Worm (Caenorhabditis elegans) whole organism, L3 larva: ENCODE measurements around the gene glb-25.
A peak's percentile ranks its signal among the peaks of the same experiment; 100 is the strongest.

Source experiments
- aly-2 ChIP-seq: fragments of 150-350 bp; optimal IDR thresholded peaks from 2 replicates; lab custom pipeline; 2014; ENCODE audit warnings: missing biosample characterization, missing genetic modification characterization
- ceh-16 ChIP-seq: sonication (generic microtip); optimal IDR thresholded peaks from 2 replicates; lab custom pipeline; 2017; ENCODE audit warnings: missing biosample characterization, missing genetic modification characterization
- ceh-28 ChIP-seq: fragments of 150-350 bp; optimal IDR thresholded peaks from 2 replicates; lab custom pipeline; 2014; ENCODE audit warnings: missing biosample characterization, missing genetic modification reagents, missing genetic modification characterization
- ceh-82 ChIP-seq: fragments of 150-350 bp; optimal IDR thresholded peaks from 2 replicates; lab custom pipeline; 2014; ENCODE audit warnings: missing biosample characterization, missing genetic modification characterization
- ceh-9 ChIP-seq: sonication (generic microtip); optimal IDR thresholded peaks from 2 replicates; lab custom pipeline; 2018; ENCODE audit warnings: missing biosample characterization, missing genetic modification characterization
- daf-12 ChIP-seq: fragments of 150-350 bp; optimal IDR thresholded peaks from 2 replicates; lab custom pipeline; 2014; ENCODE audit warnings: missing biosample characterization, missing genetic modification reagents, missing genetic modification characterization
- elt-1 ChIP-seq: fragments of 150-350 bp; optimal IDR thresholded peaks from 2 replicates; lab custom pipeline; 2014; ENCODE audit warnings: missing biosample characterization, missing genetic modification characterization
- elt-2 ChIP-seq: sonication (generic microtip); optimal IDR thresholded peaks from 2 replicates; lab custom pipeline; 2016; ENCODE audit warnings: missing genetic modification reagents, mild to moderate bottlenecking, missing genetic modification characterization, missing compliant biosample characterization
- elt-3 ChIP-seq, 3 experiments: fragments of 150-350 bp in 1 of 3; sonication (generic microtip) in 2 of 3; optimal IDR thresholded peaks; 2 replicates in 2 of 3; 4 replicates in 1 of 3; lab custom pipeline; 2014 to 2017; ENCODE audit warnings: missing biosample characterization in 3 of 3, missing genetic modification characterization in 3 of 3
- eor-1 ChIP-seq, 2 experiments: fragments of 150-350 bp; optimal IDR thresholded peaks; 2 replicates each; lab custom pipeline; 2014 to 2018; ENCODE audit warnings: missing biosample characterization in 2 of 2, missing genetic modification characterization in 2 of 2
- fkh-2 ChIP-seq: fragments of 150-350 bp; optimal IDR thresholded peaks from 2 replicates; lab custom pipeline; 2014; ENCODE audit warnings: missing biosample characterization, missing genetic modification reagents, missing genetic modification characterization
- jun-1 ChIP-seq: fragments of 150-350 bp; optimal IDR thresholded peaks from 2 replicates; lab custom pipeline; 2014; ENCODE audit warnings: missing biosample characterization, missing genetic modification reagents, missing genetic modification characterization
- mdl-1 ChIP-seq: fragments of 150-350 bp; optimal IDR thresholded peaks from 2 replicates; lab custom pipeline; 2014; ENCODE audit warnings: missing biosample characterization, missing genetic modification characterization
- mml-1 ChIP-seq: fragments of 150-350 bp; sonication (generic microtip); optimal IDR thresholded peaks from 3 replicates; lab custom pipeline; 2014; ENCODE audit warnings: missing biosample characterization, missing genetic modification characterization
- nhr-11 ChIP-seq: fragments of 150-350 bp; optimal IDR thresholded peaks from 2 replicates; lab custom pipeline; 2014; ENCODE audit warnings: missing biosample characterization, missing genetic modification characterization
- nhr-237 ChIP-seq: fragments of 150-350 bp; optimal IDR thresholded peaks from 2 replicates; lab custom pipeline; 2014; ENCODE audit warnings: missing biosample characterization, missing genetic modification characterization
- nhr-25 ChIP-seq: sonication (generic microtip); optimal IDR thresholded peaks from 2 replicates; lab custom pipeline; 2017; ENCODE audit warnings: missing biosample characterization, missing genetic modification characterization
- nhr-28 ChIP-seq: fragments of 150-350 bp; optimal IDR thresholded peaks from 2 replicates; lab custom pipeline; 2014; ENCODE audit warnings: missing biosample characterization, missing genetic modification characterization
- nhr-43 ChIP-seq: sonication (generic microtip); optimal IDR thresholded peaks from 2 replicates; lab custom pipeline; 2016; ENCODE audit warnings: mild to moderate bottlenecking, missing genetic modification characterization, missing compliant biosample characterization; ENCODE audit not compliant: poor library complexity, severe bottlenecking
- pha-4 ChIP-seq: fragments of 150-350 bp; optimal IDR thresholded peaks from 2 replicates; lab custom pipeline; 2014; ENCODE audit warnings: missing biosample characterization, missing genetic modification reagents, missing genetic modification characterization
- pqm-1 ChIP-seq: fragments of 150-350 bp; optimal IDR thresholded peaks from 2 replicates; lab custom pipeline; 2017; ENCODE audit warnings: missing biosample characterization, missing genetic modification characterization, inconsistent platforms
- sea-2 ChIP-seq: fragments of 150-350 bp; sonication (generic microtip); optimal IDR thresholded peaks from 4 replicates; lab custom pipeline; 2014; ENCODE audit warnings: missing biosample characterization, missing genetic modification reagents, missing genetic modification characterization
- ztf-11 ChIP-seq: fragments of 150-350 bp; optimal IDR thresholded peaks from 2 replicates; lab custom pipeline; 2014; ENCODE audit warnings: missing biosample characterization, missing genetic modification characterization

Gene glb-25

DNA sequence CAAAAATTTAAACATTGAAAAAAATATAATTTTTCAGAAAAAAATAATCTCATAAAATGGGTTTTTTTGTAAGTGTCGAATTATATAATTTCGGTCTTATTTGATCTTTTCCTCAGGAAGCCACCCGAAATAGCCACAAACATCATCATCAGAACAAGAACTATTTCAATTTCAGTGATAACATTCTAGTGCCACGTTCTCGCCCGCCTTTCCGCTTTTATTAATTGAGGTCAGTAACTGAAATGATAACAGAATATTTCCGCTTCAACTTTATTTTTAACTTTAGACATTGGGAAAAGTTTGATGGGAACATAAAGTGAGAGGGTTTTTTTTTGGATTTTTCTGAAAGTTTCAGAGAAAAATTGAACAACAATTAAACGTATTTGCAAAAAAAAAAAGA, 51.2 kb downstream of the glb-25 start:
- TF ChIP-seq pqm-1 (tag; lab: Kevin White, UChicago) (peak; percentile 28), aly-2 (tag; lab: Kevin White, UChicago) (no peak), elt-2 (tag; lab: Kevin White, UChicago) (peak; percentile 69)

ce11 chrV:1991381-1991780, 53.3 kb downstream of the glb-25 start:
- no peak for TF ChIP-seq nhr-237 (tag; lab: Kevin White, UChicago)
- no peak for TF ChIP-seq ceh-16 (tag; lab: Kevin White, UChicago)
- no peak for TF ChIP-seq nhr-25 (tag; lab: Kevin White, UChicago)
- no peak for TF ChIP-seq elt-2 (tag; lab: Kevin White, UChicago)
- no peak for TF ChIP-seq elt-1
- no peak for TF ChIP-seq ceh-9 (tag; lab: Kevin White, UChicago)
- no peak for TF ChIP-seq mdl-1 (tag; lab: Kevin White, UChicago)
- no peak for TF ChIP-seq elt-3 (tag; optimal IDR thresholded peaks at IDR 0.05; lab: Kevin White, UChicago)
- no peak for TF ChIP-seq ceh-28
- no peak for TF ChIP-seq nhr-11 (tag; lab: Kevin White, UChicago)
- no peak for TF ChIP-seq eor-1 (tag; optimal IDR thresholded peaks at IDR 0.05; lab: Kevin White, UChicago)
- TF ChIP-seq fkh-2 (tag; lab: Kevin White, UChicago) = no peak
- TF ChIP-seq jun-1 = no peak
- TF ChIP-seq, all 47 proteins: peak for 0

DNA sequence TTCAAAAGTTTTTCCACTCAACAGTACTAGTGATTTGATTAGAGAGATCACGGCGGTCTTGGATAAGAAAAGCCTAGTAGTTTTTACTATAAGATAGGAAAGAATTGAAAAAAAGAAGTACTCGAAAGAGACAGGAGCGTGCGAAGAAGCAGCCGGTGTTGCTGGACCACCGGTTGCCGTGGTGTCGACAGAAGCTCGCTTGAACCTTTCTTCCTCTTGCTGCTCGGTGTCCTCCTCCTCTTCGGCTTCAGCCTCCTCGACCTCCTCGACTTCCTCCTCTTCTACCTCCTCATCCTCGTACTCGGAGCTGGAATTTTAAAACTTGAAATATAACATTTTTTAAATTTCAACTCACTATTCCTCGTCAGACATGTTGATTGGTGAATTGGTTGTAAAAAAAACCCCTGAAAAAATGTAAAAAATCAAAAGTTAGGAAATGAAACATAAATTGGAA, 54.5 kb downstream of the glb-25 start, which contains the start of gene tnt-4:
Gene tnt-4, minus strand, starts transcription at position 404 of the 454 bp plus-strand sequence.
- TF ChIP-seq sea-2 (GFP tag; lab: Kevin White, UChicago) (no peak), daf-12 (no peak), pha-4 (no peak), mml-1 (no peak), ceh-28 (no peak), ceh-82 (tag; lab: Kevin White, UChicago) (no peak), ceh-9 (tag; lab: Kevin White, UChicago) (no peak), ztf-11 (tag; lab: Kevin White, UChicago) (no peak), nhr-28 (tag; lab: Kevin White, UChicago) (no peak)

ce11 chrV:1998358-1998757, 60.3 kb downstream of the glb-25 start:
- TF ChIP-seq ceh-82 (tag; lab: Kevin White, UChicago) (no peak), pha-4 (peak; percentile 7), elt-2 (tag; lab: Kevin White, UChicago) (peak; percentile 45)

- TF ChIP-seq jun-1 (peak; percentile 2), pqm-1 (tag; lab: Kevin White, UChicago) (peak; percentile 56), mdl-1 (tag; lab: Kevin White, UChicago) (no peak), pha-4 (peak; percentile 86), ceh-9 (tag; lab: Kevin White, UChicago) (no peak), eor-1 (tag; optimal IDR thresholded peaks at IDR 0.05; lab: Kevin White, UChicago) (no peak), nhr-11 (tag; lab: Kevin White, UChicago) (no peak), nhr-43 (no peak), mml-1 (no peak), ceh-82 (tag; lab: Kevin White, UChicago) (no peak), nhr-25 (tag; lab: Kevin White, UChicago) (no peak), elt-2 (tag; lab: Kevin White, UChicago) (peak; percentile 48)
Measured at ce11 chrV:1999531-2000094, 61.5 kb downstream of the glb-25 start, which contains the start of gene alh-5. Gene alh-5, minus strand, starts transcription at chrV:1999581.
